Worm (Caenorhabditis elegans): ENCODE measurements around the gene fipr-7.

The fipr-7 gene

DNA sequence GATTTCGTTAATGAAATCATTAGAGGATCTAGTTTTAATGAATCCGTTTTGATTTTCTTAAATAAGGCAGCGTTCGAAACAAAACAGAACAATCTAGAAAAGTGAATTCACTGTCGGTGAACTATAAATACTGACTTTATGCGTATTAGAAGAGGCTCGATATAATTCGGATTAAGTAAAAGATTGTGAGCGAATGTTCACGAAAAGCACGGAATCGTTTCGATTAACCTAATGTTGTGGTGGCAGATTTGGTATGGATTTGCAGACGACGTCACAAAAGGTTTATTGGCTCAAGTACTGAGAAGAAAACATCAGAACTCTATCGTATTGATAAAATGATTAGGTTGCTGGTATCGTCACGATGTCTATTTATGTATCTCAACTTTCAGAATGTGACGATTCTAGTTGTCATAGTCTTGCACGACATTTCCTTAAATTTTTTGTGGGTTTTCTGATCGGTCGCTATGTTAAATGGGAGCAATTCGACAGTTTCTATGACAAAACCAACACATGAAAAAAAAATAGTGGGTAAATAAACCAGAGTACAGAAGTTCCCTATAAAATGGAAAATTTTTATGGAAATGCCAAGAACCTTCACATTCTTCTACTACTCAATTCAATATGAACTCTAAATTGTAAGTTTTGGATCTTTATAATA, at the start of gene fipr-7, which contains the start of gene pyt-1:
fipr-7 (plus strand) TSS at position 608 of the 658 bp plus-strand sequence.
pyt-1 (minus strand) TSS at position 101 of the 658 bp plus-strand sequence.
- TF ChIP-seq unc-62 (GFP tag; optimal IDR thresholded peaks at IDR 0.05) = no peak

ce11 chrV:10182984-10183383, 46.6 kb upstream of the fipr-7 start, which contains the start of gene ZK856.4:
Gene ZK856.4 (plus strand): TSS chrV:10183284.
- TF ChIP-seq unc-62 (GFP tag; optimal IDR thresholded peaks at IDR 0.05) = no peak

DNA sequence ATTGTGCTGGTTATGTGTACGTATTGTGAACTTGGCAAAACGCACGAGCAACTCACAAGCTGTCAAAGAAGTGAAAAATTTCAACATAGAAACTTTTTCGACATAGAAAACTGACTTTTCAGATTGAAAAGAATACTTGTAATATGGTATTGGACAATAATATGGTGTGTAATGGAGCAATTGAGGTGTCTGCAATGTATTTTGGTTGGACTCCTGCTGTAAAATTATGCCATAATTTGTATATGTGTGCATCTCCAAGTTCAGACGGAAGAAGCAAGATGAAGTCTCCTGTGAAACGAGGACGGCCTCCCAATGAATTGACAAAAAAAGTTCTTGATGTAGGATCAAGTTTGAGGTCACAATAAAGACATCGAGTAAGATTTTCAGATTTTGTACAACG, 45.8 kb upstream of the fipr-7 start:
- TF ChIP-seq unc-62 (GFP tag; optimal IDR thresholded peaks at IDR 0.05) = no peak

ce11 chrV:10185719-10186118, 43.9 kb upstream of the fipr-7 start, which contains the start of gene ZK856.18:
Gene ZK856.18 (minus strand): TSS chrV:10186007.
- no peak for TF ChIP-seq unc-62 (GFP tag; optimal IDR thresholded peaks at IDR 0.05)

- no peak for TF ChIP-seq unc-62 (GFP tag; optimal IDR thresholded peaks at IDR 0.05)
These were observed 39.5 kb upstream of the fipr-7 start, which contains the start of gene ZK856.5 for ce11 chrV:10190081-10190556. Gene ZK856.5 (minus strand): TSS chrV:10190131.

ce11 chrV:10191242-10191641, 38.4 kb upstream of the fipr-7 start:
- no peak for TF ChIP-seq unc-62 (GFP tag; optimal IDR thresholded peaks at IDR 0.05)

DNA sequence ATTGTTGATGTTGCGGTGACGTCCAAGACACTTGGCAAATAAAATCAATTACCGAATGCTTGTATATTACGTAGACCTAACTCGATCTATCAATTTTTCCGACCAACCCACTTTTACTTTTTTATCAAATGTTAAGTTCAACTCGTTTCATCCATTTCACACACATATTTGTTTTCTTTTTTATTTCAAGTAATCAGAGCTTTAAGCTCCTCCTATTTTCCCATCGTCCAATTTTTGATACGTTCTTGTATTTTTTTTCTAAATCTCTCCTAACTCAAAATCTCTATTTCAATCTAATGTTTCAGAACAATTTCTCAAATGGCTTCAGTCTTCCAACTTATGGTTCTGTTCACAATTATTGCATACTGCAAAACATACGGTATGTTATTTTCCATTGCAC, 31.2 kb upstream of the fipr-7 start, which contains the start of gene ZK856.6:
ZK856.6 (plus strand) TSS at position 301 of the 400 bp plus-strand sequence.
- no peak for TF ChIP-seq unc-62 (GFP tag; optimal IDR thresholded peaks at IDR 0.05)

ce11 chrV:10201913-10202312, 27.7 kb upstream of the fipr-7 start, which contains the start of gene ZK856.7:
Gene ZK856.7 (plus strand): TSS chrV:10202098.
- no peak for TF ChIP-seq unc-62 (GFP tag; optimal IDR thresholded peaks at IDR 0.05)

DNA sequence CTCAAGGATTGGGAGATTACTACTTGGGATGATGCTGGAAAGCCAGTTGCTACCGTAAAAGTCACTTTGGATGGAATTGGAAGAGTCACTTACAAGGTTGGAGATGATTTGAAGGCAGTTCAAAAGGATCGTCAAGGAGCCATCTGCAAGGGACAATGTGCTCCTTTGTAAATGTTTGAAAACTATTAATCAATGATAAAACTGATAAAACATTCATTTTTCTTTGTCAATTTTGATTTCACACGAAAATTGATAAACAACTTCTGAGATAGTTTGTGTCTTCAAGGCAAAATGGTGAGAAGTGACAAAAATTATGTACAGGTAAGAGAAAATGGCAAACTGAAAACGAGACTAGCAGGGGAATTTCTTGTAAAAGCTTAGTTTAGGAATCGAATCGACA, 27.3 kb upstream of the fipr-7 start:
- TF ChIP-seq unc-62 (GFP tag; optimal IDR thresholded peaks at IDR 0.05) = no peak

DNA sequence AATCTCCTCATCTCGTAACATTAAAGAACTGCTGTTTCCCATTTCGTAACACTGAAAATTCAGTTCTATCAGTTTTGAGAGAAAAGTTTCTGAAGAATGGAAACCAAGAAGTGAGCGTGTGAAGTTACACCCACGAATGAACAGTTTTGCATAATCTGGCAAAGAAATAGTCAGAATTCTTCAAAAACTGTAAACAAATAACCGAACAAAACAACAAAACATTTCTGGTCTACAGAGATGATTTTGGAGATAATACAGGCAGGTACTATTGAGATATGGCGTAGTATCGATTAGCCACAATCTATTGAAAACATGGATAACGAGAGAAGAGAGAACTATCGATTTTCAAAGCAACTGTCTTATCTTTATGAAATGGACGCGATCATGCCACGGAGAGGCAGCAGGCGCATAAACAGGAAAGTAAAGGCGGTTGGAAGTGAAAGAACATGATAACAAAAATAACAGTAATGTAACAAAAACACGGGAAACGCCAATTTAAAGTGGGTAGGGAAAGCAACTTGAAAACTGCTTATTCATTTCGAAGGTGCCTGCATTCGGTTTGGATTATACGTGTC, 26.1 kb upstream of the fipr-7 start, which contains the start of gene chpf-1:
chpf-1 (minus strand) TSS at position 51 of the 575 bp plus-strand sequence.
- no peak for TF ChIP-seq unc-62 (GFP tag; optimal IDR thresholded peaks at IDR 0.05)

DNA sequence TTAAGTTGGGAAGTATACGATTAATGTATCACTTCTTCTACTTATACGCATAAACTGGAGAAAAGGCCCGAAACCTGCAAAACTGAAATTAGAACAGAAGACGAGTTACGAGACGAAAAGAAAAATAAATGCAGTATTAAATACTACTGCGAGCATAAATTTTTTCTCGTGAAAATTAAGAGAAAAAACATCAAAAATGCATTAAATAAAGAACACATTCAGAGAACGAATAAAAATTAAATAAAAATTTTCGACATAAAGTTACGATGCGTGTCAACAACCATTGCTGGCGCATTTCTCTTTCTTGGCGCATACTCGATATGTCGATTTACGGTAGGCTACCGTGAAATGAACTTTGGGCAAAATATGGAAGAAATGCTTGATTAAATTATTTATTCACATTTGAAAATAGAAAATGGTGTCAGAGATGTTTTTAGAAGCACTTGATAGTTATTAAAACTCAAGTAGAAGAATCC, 24.7 kb upstream of the fipr-7 start, which contains the start of the genes ZK856.19 and ZK856.11:
ZK856.19 (minus strand) TSS at position 51 of the 476 bp plus-strand sequence.
ZK856.11 (minus strand) TSS at position 76 of the 476 bp plus-strand sequence.
- no peak for TF ChIP-seq unc-62 (GFP tag; optimal IDR thresholded peaks at IDR 0.05)

DNA sequence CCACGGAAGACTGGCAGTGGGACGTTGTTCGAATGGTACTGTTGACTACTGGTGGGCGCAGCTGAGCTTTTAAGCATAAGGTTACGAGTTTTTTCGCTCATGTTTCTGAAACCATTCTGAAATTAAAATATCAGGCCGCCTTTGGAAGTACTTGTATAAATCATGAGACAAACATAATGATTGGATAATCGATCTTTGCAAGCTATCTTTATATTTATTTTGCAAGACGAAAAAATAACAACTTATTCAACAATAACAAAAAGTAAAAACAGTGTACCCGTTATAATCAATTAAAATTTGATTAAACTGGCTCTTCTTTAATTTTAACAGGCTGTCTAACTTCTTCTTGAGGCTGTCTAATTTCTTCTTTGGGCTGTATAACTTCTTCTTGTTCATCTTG, 24.1 kb upstream of the fipr-7 start, which contains the start of gene ZK856.16:
ZK856.16 (minus strand) TSS at position 101 of the 400 bp plus-strand sequence.
- no peak for TF ChIP-seq unc-62 (GFP tag; optimal IDR thresholded peaks at IDR 0.05)

ce11 chrV:10206502-10206901, 23.1 kb upstream of the fipr-7 start, which contains the start of gene rpc-25:
Gene rpc-25 (minus strand): TSS chrV:10206602.
- TF ChIP-seq unc-62 (GFP tag; optimal IDR thresholded peaks at IDR 0.05) = no peak

DNA sequence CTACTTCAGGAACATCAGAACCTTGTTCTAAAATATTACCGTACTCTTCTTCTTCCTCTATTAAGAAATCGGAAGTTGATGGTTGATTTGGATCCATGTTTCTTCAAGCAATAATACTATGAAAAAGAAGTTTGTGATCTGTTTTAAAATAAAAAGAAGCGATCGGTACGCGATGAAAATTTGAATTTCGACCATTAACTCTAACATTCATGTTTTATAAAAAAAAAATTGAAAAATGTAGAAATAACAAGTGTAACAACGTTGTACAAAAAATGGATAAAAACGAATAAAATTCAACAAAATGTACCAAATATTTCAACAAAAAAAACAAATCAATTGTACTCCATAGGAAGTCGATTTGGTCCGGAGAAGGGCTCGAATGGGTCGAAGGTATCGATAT, 19.4 kb upstream of the fipr-7 start, which contains the start of gene tftc-3:
tftc-3 (minus strand) TSS at position 101 of the 400 bp plus-strand sequence.
- no peak for TF ChIP-seq unc-62 (GFP tag; optimal IDR thresholded peaks at IDR 0.05)

DNA sequence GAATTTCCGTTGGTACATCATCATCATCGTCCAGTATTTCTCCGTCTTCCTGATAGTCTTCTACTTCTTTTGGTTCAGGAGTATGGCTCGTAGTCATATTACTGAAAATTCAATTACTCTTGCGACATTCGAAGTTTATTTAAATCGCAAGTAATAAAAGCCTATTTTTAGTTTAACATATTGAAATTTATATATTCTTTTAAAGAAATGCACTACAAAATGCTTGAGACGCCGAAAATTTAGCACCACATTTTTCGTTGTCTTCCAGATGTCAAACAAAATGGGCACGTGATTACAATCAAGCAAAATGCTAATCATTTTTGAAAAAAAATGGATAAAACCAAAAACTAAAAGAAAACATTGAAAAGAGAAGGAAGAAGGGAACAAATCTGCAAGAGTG, 17.6 kb upstream of the fipr-7 start, which contains the start of gene zhit-3:
zhit-3 (minus strand) TSS at position 101 of the 400 bp plus-strand sequence.
- TF ChIP-seq unc-62 (GFP tag; optimal IDR thresholded peaks at IDR 0.05) = no peak

DNA sequence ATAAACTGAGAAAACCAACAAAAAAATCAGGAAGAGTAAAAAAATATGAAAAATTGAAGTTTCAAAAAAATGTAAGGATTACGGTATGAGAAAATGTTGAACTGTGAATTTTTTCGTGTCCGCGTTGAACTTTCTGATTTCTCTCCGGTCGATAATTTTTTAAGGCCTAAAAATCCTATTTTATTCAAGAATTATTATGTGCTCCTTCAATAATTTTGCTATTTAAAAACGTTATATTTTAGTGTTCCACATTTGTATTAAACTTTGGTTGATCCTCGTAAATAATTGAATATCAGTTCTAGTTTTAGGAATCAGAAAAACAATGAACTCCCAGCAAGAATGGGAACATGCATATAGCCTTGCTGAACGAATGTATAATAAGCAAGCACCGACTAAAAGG, 17.0 kb upstream of the fipr-7 start, which contains the start of gene hpo-40:
hpo-40 (plus strand) TSS at position 301 of the 400 bp plus-strand sequence.
- no peak for TF ChIP-seq unc-62 (GFP tag; optimal IDR thresholded peaks at IDR 0.05)

Data from whole organism, dauer.